Worm (Caenorhabditis elegans) whole organism, L1 larva: ENCODE data around the gene F38E11.9.
A peak's percentile ranks its signal among the peaks of the same experiment; 100 is the strongest.

Experiments used
- C04F5.9 ChIP-seq: sonication (generic microtip); optimal IDR thresholded peaks from 2 replicates; lab custom pipeline; 2016; ENCODE audit warnings: missing genetic modification characterization, missing compliant biosample characterization
- C16A3.4 ChIP-seq: fragments of 150-350 bp; optimal IDR thresholded peaks from 2 replicates; lab custom pipeline; 2014; ENCODE audit warnings: missing biosample characterization, missing genetic modification characterization
- C34B4.2 ChIP-seq: sonication (generic microtip); optimal IDR thresholded peaks from 2 replicates; lab custom pipeline; 2017; ENCODE audit warnings: mild to moderate bottlenecking, missing genetic modification characterization, missing compliant biosample characterization
- Y116A8C.19 ChIP-seq: sonication (generic microtip); optimal IDR thresholded peaks from 2 replicates; lab custom pipeline; 2016; ENCODE audit warnings: missing compliant biosample characterization, missing genetic modification characterization, borderline replicate concordance
- aha-1 ChIP-seq: fragments of 150-350 bp; optimal IDR thresholded peaks from 2 replicates; lab custom pipeline; 2014; ENCODE audit warnings: missing biosample characterization, missing genetic modification characterization
- alr-1 ChIP-seq: fragments of 200-800 bp; sonication (Bioruptor generic); optimal IDR thresholded peaks from 2 replicates; lab custom pipeline; 2018; ENCODE audit warnings: borderline replicate concordance, mild to moderate bottlenecking, missing genetic modification characterization, missing compliant biosample characterization
- ceh-63 ChIP-seq: fragments of 200-800 bp; sonication (Bioruptor generic); optimal IDR thresholded peaks from 2 replicates; lab custom pipeline; 2018; ENCODE audit warnings: mild to moderate bottlenecking, missing genetic modification characterization, missing compliant biosample characterization
- ceh-82 ChIP-seq, 3 experiments: fragments of 150-350 bp in 1 of 3; sonication (generic microtip) in 2 of 3; optimal IDR thresholded peaks; 2 replicates each; lab custom pipeline; 2014 to 2017; ENCODE audit warnings: missing biosample characterization in 3 of 3, missing genetic modification characterization in 3 of 3
- ceh-90 ChIP-seq: sonication (generic microtip); optimal IDR thresholded peaks from 2 replicates; lab custom pipeline; 2016; ENCODE audit warnings: missing genetic modification characterization, missing compliant biosample characterization
- ces-1 ChIP-seq: fragments of 150-350 bp; optimal IDR thresholded peaks from 2 replicates; lab custom pipeline; 2014; ENCODE audit warnings: missing biosample characterization, missing genetic modification reagents, missing genetic modification characterization
- dsc-1 ChIP-seq: sonication (generic microtip); optimal IDR thresholded peaks from 2 replicates; lab custom pipeline; 2016; ENCODE audit warnings: mild to moderate bottlenecking, missing genetic modification characterization, missing compliant biosample characterization
- efl-1 ChIP-seq, 4 experiments: fragments of 150-350 bp; optimal IDR thresholded peaks in 3 of 4; peaks in 1 of 4; 1 replicate in 1 of 4; 2 replicates in 3 of 4; lab custom pipeline; 2014; ENCODE audit warnings: missing biosample characterization in 2 of 4, missing genetic modification characterization in 2 of 4, missing genetic modification reagents in 2 of 4
- efl-3 ChIP-seq: fragments of 200-800 bp; sonication (Bioruptor generic); optimal IDR thresholded peaks from 2 replicates; lab custom pipeline; 2018; ENCODE audit warnings: mild to moderate bottlenecking, missing genetic modification characterization, missing compliant biosample characterization
- egl-13 ChIP-seq: sonication (generic microtip); optimal IDR thresholded peaks from 2 replicates; lab custom pipeline; 2016; ENCODE audit warnings: missing genotype, missing genetic modification reagents, missing genetic modification characterization, missing compliant biosample characterization
- egl-27 ChIP-seq, 2 experiments: fragments of 150-350 bp in 1 of 2; sonication (generic microtip); optimal IDR thresholded peaks; 3 replicates each; lab custom pipeline; 2017 to 2018; ENCODE audit warnings: missing biosample characterization in 2 of 2, missing genetic modification characterization in 2 of 2, missing genetic modification reagents in 2 of 2
- elt-2 ChIP-seq: sonication (generic microtip); optimal IDR thresholded peaks from 2 replicates; lab custom pipeline; 2016; ENCODE audit warnings: missing genetic modification characterization, mild to moderate bottlenecking, inconsistent platforms, missing compliant biosample characterization, missing genetic modification reagents
- elt-3 ChIP-seq, 6 experiments: fragments of 150-350 bp in 1 of 6; sonication (generic microtip); optimal IDR thresholded peaks; 2 replicates each; lab custom pipeline; 2017 to 2018; ENCODE audit warnings: missing biosample characterization in 6 of 6, missing genetic modification characterization in 6 of 6, inconsistent platforms in 1 of 6
- fkh-10 ChIP-seq: sonication (generic microtip); optimal IDR thresholded peaks from 2 replicates; lab custom pipeline; 2017; ENCODE audit warnings: missing biosample characterization, missing genetic modification reagents, missing genetic modification characterization
- fkh-8 ChIP-seq: sonication (generic microtip); optimal IDR thresholded peaks from 2 replicates; lab custom pipeline; 2016; ENCODE audit warnings: mild to moderate bottlenecking, missing genetic modification characterization, missing compliant biosample characterization
- hlh-4 ChIP-seq: sonication (generic microtip); optimal IDR thresholded peaks from 2 replicates; lab custom pipeline; 2016; ENCODE audit warnings: mild to moderate bottlenecking, missing genetic modification characterization, missing compliant biosample characterization
- hpl-2 ChIP-seq: fragments of 150-350 bp; optimal IDR thresholded peaks from 2 replicates; lab custom pipeline; 2014; ENCODE audit warnings: missing biosample characterization, missing genetic modification reagents, missing genetic modification characterization
- isw-1 ChIP-seq: fragments of 200-800 bp; sonication (Bioruptor generic); IDR thresholded peaks from 2 replicates; pipeline ENCODE4 v1.3.6; 2022; ENCODE audit warnings: missing genetic modification characterization, missing compliant biosample characterization
- lin-13 ChIP-seq: fragments of 150-350 bp; optimal IDR thresholded peaks from 2 replicates; lab custom pipeline; 2014; ENCODE audit warnings: missing biosample characterization, missing genetic modification reagents, missing genetic modification characterization
- lin-35 ChIP-seq, 2 experiments: fragments of 150-350 bp; optimal IDR thresholded peaks; 2 replicates each; lab custom pipeline; 2014; ENCODE audit warnings: missing biosample characterization in 2 of 2, missing genetic modification characterization in 2 of 2, missing genetic modification reagents in 2 of 2
- mdl-1 ChIP-seq, 2 experiments: fragments of 150-350 bp; optimal IDR thresholded peaks; 2 replicates each; lab custom pipeline; 2014 to 2017; ENCODE audit warnings: missing biosample characterization in 2 of 2, missing genetic modification characterization in 2 of 2, inconsistent platforms in 1 of 2
- mef-2 ChIP-seq: fragments of 150-350 bp; optimal IDR thresholded peaks from 2 replicates; lab custom pipeline; 2014; ENCODE audit warnings: missing biosample characterization, missing genetic modification characterization
- nhr-12 ChIP-seq: sonication (generic microtip); optimal IDR thresholded peaks from 2 replicates; lab custom pipeline; 2017; ENCODE audit warnings: missing biosample characterization, missing genetic modification characterization
- nhr-20 ChIP-seq: sonication (generic microtip); optimal IDR thresholded peaks from 2 replicates; lab custom pipeline; 2016; ENCODE audit warnings: mild to moderate bottlenecking, missing genetic modification characterization, missing compliant biosample characterization
- nhr-28 ChIP-seq: fragments of 150-350 bp; optimal IDR thresholded peaks from 2 replicates; lab custom pipeline; 2014; ENCODE audit warnings: missing biosample characterization, missing genetic modification characterization
- nhr-47 ChIP-seq: sonication (generic microtip); optimal IDR thresholded peaks from 2 replicates; lab custom pipeline; 2016; ENCODE audit warnings: mild to moderate bottlenecking, missing genetic modification characterization, moderate library complexity, missing compliant biosample characterization
- nhr-84 ChIP-seq: sonication (generic microtip); optimal IDR thresholded peaks from 2 replicates; lab custom pipeline; 2017; ENCODE audit warnings: missing biosample characterization, missing genetic modification characterization
- nhr-90 ChIP-seq: sonication (generic microtip); optimal IDR thresholded peaks from 2 replicates; lab custom pipeline; 2016; ENCODE audit warnings: mild to moderate bottlenecking, missing genetic modification characterization, missing compliant biosample characterization; ENCODE audit not compliant: poor library complexity
- pax-3 ChIP-seq: fragments of 200-800 bp; sonication (Bioruptor generic); optimal IDR thresholded peaks from 2 replicates; lab custom pipeline; 2018; ENCODE audit warnings: mild to moderate bottlenecking, missing genetic modification characterization, moderate library complexity, missing compliant biosample characterization
- skn-1 ChIP-seq: fragments of 150-350 bp; optimal IDR thresholded peaks from 2 replicates; lab custom pipeline; 2014; ENCODE audit warnings: missing biosample characterization, missing genetic modification characterization
- snpc-4 ChIP-seq: fragments of 150-350 bp; optimal IDR thresholded peaks from 2 replicates; lab custom pipeline; 2014; ENCODE audit warnings: missing biosample characterization, missing genetic modification characterization
- snu-23 ChIP-seq: sonication (generic microtip); optimal IDR thresholded peaks from 2 replicates; lab custom pipeline; 2016; ENCODE audit warnings: missing genetic modification characterization, missing compliant biosample characterization
- sox-4 ChIP-seq: sonication (generic microtip); optimal IDR thresholded peaks from 2 replicates; lab custom pipeline; 2016; ENCODE audit warnings: missing genetic modification characterization, missing compliant biosample characterization
- tbx-2 ChIP-seq: sonication (generic microtip); optimal IDR thresholded peaks from 2 replicates; lab custom pipeline; 2016; ENCODE audit warnings: missing genetic modification characterization, missing compliant biosample characterization
- unc-98 ChIP-seq: fragments of 200-800 bp; sonication (Bioruptor generic); IDR thresholded peaks from 2 replicates; pipeline ENCODE4 v1.3.6; 2022; ENCODE audit warnings: missing genetic modification characterization, missing compliant biosample characterization
- zag-1 ChIP-seq: fragments of 150-350 bp; optimal IDR thresholded peaks from 2 replicates; lab custom pipeline; 2014; ENCODE audit warnings: missing biosample characterization, missing genetic modification characterization
- zip-4 ChIP-seq: fragments of 200-800 bp; sonication (Bioruptor generic); optimal IDR thresholded peaks from 2 replicates; lab custom pipeline; 2018; ENCODE audit warnings: mild to moderate bottlenecking, missing genetic modification characterization, moderate library complexity, missing compliant biosample characterization

Gene F38E11.9

DNA sequence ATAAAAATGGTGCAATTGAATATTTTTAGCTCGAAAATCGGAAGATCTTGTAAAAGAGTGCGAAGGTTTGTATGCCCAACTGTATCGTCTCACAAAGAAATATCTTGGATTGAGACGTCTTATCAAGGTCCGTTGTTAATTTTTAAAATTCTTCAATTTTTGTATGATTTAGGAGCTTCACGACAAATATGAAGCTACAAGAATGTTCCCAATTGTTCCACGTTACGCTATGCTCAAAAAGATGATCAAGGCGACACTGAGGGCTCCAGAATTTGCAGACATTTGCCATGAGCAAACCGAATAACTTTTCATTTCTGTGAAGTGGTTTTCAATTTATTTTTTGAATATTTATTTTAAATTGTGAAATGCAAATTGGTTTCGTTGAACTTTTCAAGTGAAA lies 5.1 kb downstream of the F38E11.9 start (continued):
- TF ChIP-seq snu-23 (GFP tag; lab: Kevin White, UChicago) (peak; percentile 72), ceh-90 (tag; lab: Kevin White, UChicago) (no peak), fkh-10 (GFP tag; lab: Kevin White, UChicago) (no peak), nhr-12 (tag; lab: Kevin White, UChicago) (no peak), elt-2 (tag; lab: Kevin White, UChicago) (peak; percentile 29), pax-3 (tag; lab: Kevin White, UChicago) (no peak), nhr-20 (tag; lab: Kevin White, UChicago) (peak; percentile 56), nhr-90 (tag; lab: Kevin White, UChicago) (peak; percentile 71), elt-3 (tag; optimal IDR thresholded peaks at IDR 0.05; lab: Kevin White, UChicago) (peak in 1 of 6 experiments; percentile 22), lin-13 (GFP tag; lab: Kevin White, UChicago) (no peak), aha-1 (tag; lab: Kevin White, UChicago) (no peak), unc-98 (GFP tag; lab: Robert Waterston, UW) (no peak), ceh-82 (tag; optimal IDR thresholded peaks at IDR 0.05; lab: Kevin White, UChicago) (no peak), tbx-2 (tag; lab: Kevin White, UChicago) (no peak), ces-1 (no peak), mef-2 (tag; lab: Kevin White, UChicago) (no peak), ceh-63 (GFP tag; lab: Kevin White, UChicago) (no peak), mdl-1 (tag; optimal IDR thresholded peaks at IDR 0.05; lab: Kevin White, UChicago) (no peak), hpl-2 (no peak), snpc-4 (tag; lab: Kevin White, UChicago) (no peak), efl-3 (GFP tag; lab: Kevin White, UChicago) (no peak), skn-1 (tag; lab: Kevin White, UChicago) (no peak), nhr-84 (no peak), sox-4 (no peak), nhr-47 (tag; lab: Kevin White, UChicago) (peak; percentile 8), alr-1 (no peak), Y116A8C.19 (tag; lab: Kevin White, UChicago) (no peak), C34B4.2 (no peak), lin-35 (GFP tag; optimal IDR thresholded peaks at IDR 0.05; lab: Kevin White, UChicago) (no peak), C04F5.9 (tag; lab: Kevin White, UChicago) (no peak), dsc-1 (no peak), zag-1 (tag; lab: Kevin White, UChicago) (no peak), nhr-28 (tag; lab: Kevin White, UChicago) (no peak), C16A3.4 (tag; lab: Kevin White, UChicago) (no peak), zip-4 (no peak), egl-27 (tag; optimal IDR thresholded peaks at IDR 0.05; lab: Kevin White, UChicago) (no peak), egl-13 (tag; lab: Kevin White, UChicago) (no peak)

DNA sequence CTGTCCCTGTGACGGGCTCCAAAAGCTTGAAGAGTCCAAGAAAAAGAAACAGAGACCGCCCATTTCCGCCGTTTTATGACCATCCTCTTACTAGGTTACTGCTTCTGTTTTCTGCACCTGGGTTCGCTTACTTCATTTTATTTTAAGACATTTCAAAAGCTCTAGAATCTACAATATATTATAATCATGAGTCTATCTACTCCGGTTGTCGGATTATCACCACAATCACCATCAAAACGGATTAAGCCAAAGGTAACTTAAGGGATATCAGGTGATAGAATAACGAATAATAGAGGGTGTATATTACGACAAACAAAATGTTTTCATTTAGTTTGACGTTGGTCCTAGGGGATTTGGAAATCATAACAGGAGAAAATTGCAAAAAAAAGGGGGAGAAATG lies 11.5 kb downstream of the F38E11.9 start:
- TF ChIP-seq fkh-8 (tag; lab: Kevin White, UChicago), result peak; percentile 6
- no peak for TF ChIP-seq efl-1 (optimal IDR thresholded peaks at IDR 0.05; lab: Kevin White, UChicago)
- peak in 1 of 2 experiments; percentile 65 for TF ChIP-seq efl-1 (GFP tag; optimal IDR thresholded peaks at IDR 0.05 in 1 of 2; lab: Kevin White, UChicago)
- TF ChIP-seq ceh-63 (GFP tag; lab: Kevin White, UChicago), result no peak
- peak; percentile 73 for TF ChIP-seq dsc-1
- TF ChIP-seq, all 84 proteins: peak for 3

DNA sequence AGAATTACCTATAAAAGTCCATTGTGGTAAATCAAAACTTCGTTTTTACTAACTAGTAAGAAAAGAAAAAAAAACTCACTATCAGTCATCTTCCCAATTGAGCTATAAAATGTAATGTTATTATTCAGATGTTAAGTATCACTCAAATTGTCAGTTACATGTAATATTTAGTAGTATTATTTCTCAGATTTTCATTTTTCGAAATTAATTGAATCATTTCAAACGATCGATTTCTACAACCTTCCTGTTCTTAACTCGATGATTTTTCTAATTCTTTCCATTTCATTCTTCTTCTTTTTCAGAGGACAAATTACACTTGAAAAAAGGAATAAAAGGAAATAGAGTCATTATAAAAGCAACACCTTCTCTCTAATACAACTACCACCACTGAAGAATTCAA lies 15.9 kb downstream of the F38E11.9 start, which contains the start of gene F59B8.1:
Gene F59B8.1 (plus strand): TSS at position 301 of the 400 bp plus-strand sequence.
- TF ChIP-seq efl-1 (optimal IDR thresholded peaks at IDR 0.05; lab: Kevin White, UChicago), result no peak
- TF ChIP-seq efl-1 (GFP tag; optimal IDR thresholded peaks at IDR 0.05 in 1 of 2; lab: Kevin White, UChicago), result no peak
- no peak for TF ChIP-seq dsc-1
- no peak for TF ChIP-seq isw-1
- no peak for TF ChIP-seq sox-4
- no peak for TF ChIP-seq ces-1
- no peak for TF ChIP-seq hlh-4 (tag; lab: Kevin White, UChicago)
